Worm (Caenorhabditis elegans): ENCODE data around the gene oac-41.

ce11 chrV:9065001-9065400, 43.0 kb upstream of the oac-41 start:
- no peak for TF ChIP-seq ztf-23 (GFP tag; IDR thresholded peaks at IDR 0.05)
- TF ChIP-seq cog-1 (tag; optimal IDR thresholded peaks at IDR 0.05) = no peak
- no peak for TF ChIP-seq ref-1 (GFP tag; conservative IDR thresholded peaks at IDR 0.05)
- TF ChIP-seq tab-1 (GFP tag; IDR thresholded peaks at IDR 0.05) = no peak
- TF ChIP-seq klf-2 (GFP tag; conservative IDR thresholded peaks at IDR 0.05) = no peak

Measured in whole organism, midembryonic.